Fruit fly (Drosophila melanogaster): ENCODE results near the gene ine.

The ine gene

dm6 chr2L:4448582-4449016, 28.2 kb downstream of the ine start, which contains the start of gene MFS18 (continued):
- TF ChIP-seq vnd (GFP tag; IDR thresholded peaks at IDR 0.05; ENCODE audit: partially characterized antibody) = peak; percentile 47; the same call in 2 of the 3 replicates
- peak; percentile 71; the same call in 1 of the 3 replicates for TF ChIP-seq mld (GFP tag; IDR thresholded peaks at IDR 0.05; ENCODE audit: partially characterized antibody)
- TF ChIP-seq Hr3 (GFP tag; optimal IDR thresholded peaks at IDR 0.05) = peak; percentile 98
- TF ChIP-seq CG8388 (GFP tag; optimal IDR thresholded peaks at IDR 0.05) = peak; percentile 96
- TF ChIP-seq B-H2 (GFP tag; optimal IDR thresholded peaks at IDR 0.05) = peak; percentile 92
- peak; percentile 98 for TF ChIP-seq Nf-YA (GFP tag; IDR thresholded peaks at IDR 0.05)
- no peak for TF ChIP-seq Sin3A (optimal IDR thresholded peaks at IDR 0.05)
- TF ChIP-seq Atf3 (GFP tag; optimal IDR thresholded peaks at IDR 0.05) = peak; percentile 69
- peak; percentile 93 for TF ChIP-seq CG16815 (GFP tag; optimal IDR thresholded peaks at IDR 0.05)
- peak; percentile 99 for TF ChIP-seq CG7271 (tag; optimal IDR thresholded peaks at IDR 0.05)
- peak; percentile 98 for TF ChIP-seq ro (GFP tag; IDR thresholded peaks at IDR 0.05)
- TF ChIP-seq gce (GFP tag; IDR thresholded peaks at IDR 0.05) = peak; percentile 98
- TF ChIP-seq Hey (tag; optimal IDR thresholded peaks at IDR 0.05) = no peak
- TF ChIP-seq CG2120 (GFP tag; optimal IDR thresholded peaks at IDR 0.05) = peak; percentile 96
- peak; percentile 99 for TF ChIP-seq ase (GFP tag; IDR thresholded peaks at IDR 0.05)
- TF ChIP-seq Fer3 (tag; optimal IDR thresholded peaks at IDR 0.05) = peak; percentile 99
- peak; percentile 99 for TF ChIP-seq CG32767 (GFP tag; IDR thresholded peaks at IDR 0.05)
- TF ChIP-seq Mes4 (GFP tag; optimal IDR thresholded peaks at IDR 0.05) = peak; percentile 76
- TF ChIP-seq Abd-B (GFP tag; optimal IDR thresholded peaks at IDR 0.05) = peak; percentile 99
- peak; percentile 93 for TF ChIP-seq CG8924 (tag; optimal IDR thresholded peaks at IDR 0.05)
- peak; percentile 87 for TF ChIP-seq CG9817 (tag; optimal IDR thresholded peaks at IDR 0.05)
- peak; percentile 87 for TF ChIP-seq Nf-YC (tag; optimal IDR thresholded peaks at IDR 0.05)
- TF ChIP-seq Trl (optimal IDR thresholded peaks at IDR 0.05) = no peak
- peak; percentile 79 for TF ChIP-seq Trl (GFP tag; optimal IDR thresholded peaks at IDR 0.05)
- peak; percentile 96 for TF ChIP-seq CG7987 (GFP tag; optimal IDR thresholded peaks at IDR 0.05)
- peak; percentile 97 for TF ChIP-seq CG10209 (GFP tag; optimal IDR thresholded peaks at IDR 0.05)
- peak; percentile 97 for TF ChIP-seq Chrac-16 (GFP tag; optimal IDR thresholded peaks at IDR 0.05)
- peak; percentile 99 for TF ChIP-seq CG6689 (GFP tag; IDR thresholded peaks at IDR 0.05)
- TF ChIP-seq odd (GFP tag; optimal IDR thresholded peaks at IDR 0.05) = peak; percentile 85
- TF ChIP-seq Vsx1 (GFP tag; optimal IDR thresholded peaks at IDR 0.05) = no peak
- peak; percentile 65 for TF ChIP-seq slp2 (GFP tag; optimal IDR thresholded peaks at IDR 0.05)
- TF ChIP-seq hbn (GFP tag; IDR thresholded peaks at IDR 0.05; ENCODE audit: partially characterized antibody) = peak; percentile 46
- TF ChIP-seq Ptx1 (GFP tag; IDR thresholded peaks at IDR 0.05) = peak; percentile 99
- peak; percentile 97 for TF ChIP-seq CG13296 (GFP tag; optimal IDR thresholded peaks at IDR 0.05)
- TF ChIP-seq unpg (GFP tag; optimal IDR thresholded peaks at IDR 0.05) = peak; percentile 96
- TF ChIP-seq Dek (tag; optimal IDR thresholded peaks at IDR 0.05) = peak; percentile 92
- peak; percentile 96 for TF ChIP-seq CoRest (tag; optimal IDR thresholded peaks at IDR 0.05)
- peak; percentile 96 for TF ChIP-seq CG43689 (GFP tag; IDR thresholded peaks at IDR 0.05)
- peak; percentile 93 for TF ChIP-seq run (tag; optimal IDR thresholded peaks at IDR 0.05)
- peak; percentile 56 to 77 for TF ChIP-seq crp (GFP tag; optimal IDR thresholded peaks at IDR 0.05)
- peak; percentile 70 for TF ChIP-seq twi (tag; optimal IDR thresholded peaks at IDR 0.05)
- TF ChIP-seq nerfin-1 (tag; optimal IDR thresholded peaks at IDR 0.05) = peak; percentile 95
- TF ChIP-seq MESR4 (GFP tag; optimal IDR thresholded peaks at IDR 0.05) = peak; percentile 74
- TF ChIP-seq sr (GFP tag; IDR thresholded peaks at IDR 0.05) = peak; percentile 95
- peak; percentile 79 for TF ChIP-seq Bdp1 (GFP tag; optimal IDR thresholded peaks at IDR 0.05)
- peak; percentile 99 for TF ChIP-seq lab (GFP tag; optimal IDR thresholded peaks at IDR 0.05)
- TF ChIP-seq Spps (tag; optimal IDR thresholded peaks at IDR 0.05) = peak; percentile 100
- TF ChIP-seq nau (GFP tag; optimal IDR thresholded peaks at IDR 0.05) = no peak
- peak; percentile 95 for TF ChIP-seq CG2202 (tag; optimal IDR thresholded peaks at IDR 0.05)
- peak; percentile 99 for TF ChIP-seq CG14710 (tag; optimal IDR thresholded peaks at IDR 0.05)
